Worm (Caenorhabditis elegans) whole organism, midembryonic: ENCODE data around the gene ZK856.19.

Source experiments
- T22C8.4 ChIP-seq: fragments of 200-800 bp; sonication (Bioruptor generic); IDR thresholded peaks from 2 replicates; pipeline ENCODE4 v1.3.6; 2022; ENCODE audit warnings: missing genetic modification characterization, missing compliant biosample characterization
- cog-1 ChIP-seq: sonication (generic microtip); optimal IDR thresholded peaks from 2 replicates; lab custom pipeline; 2016; ENCODE audit warnings: missing genetic modification characterization, missing compliant biosample characterization
- flt-1 ChIP-seq: fragments of 200-800 bp; sonication (Bioruptor generic); IDR thresholded peaks from 2 replicates; pipeline ENCODE4 v1.3.6; 2022; ENCODE audit warnings: missing genetic modification characterization, missing compliant biosample characterization
- klf-2 ChIP-seq: fragments of 200-800 bp; sonication (Bioruptor generic); conservative IDR thresholded peaks from 2 replicates; pipeline ENCODE4 v1.3.6; 2022; ENCODE audit warnings: missing genetic modification reagents, missing genetic modification characterization, missing compliant biosample characterization
- med-1 ChIP-seq: sonication (generic microtip); optimal IDR thresholded peaks from 2 replicates; lab custom pipeline; 2017; ENCODE audit warnings: missing genetic modification characterization, mild to moderate bottlenecking, missing compliant biosample characterization, antibody characterized with exemption, missing genetic modification reagents; ENCODE audit not compliant: insufficient read depth
- ref-1 ChIP-seq: fragments of 200-800 bp; sonication (Bioruptor generic); conservative IDR thresholded peaks from 2 replicates; pipeline ENCODE4 v1.3.6; 2022; ENCODE audit warnings: missing genetic modification reagents, missing genetic modification characterization, missing compliant biosample characterization
- tab-1 ChIP-seq: fragments of 200-800 bp; sonication (Bioruptor generic); IDR thresholded peaks from 2 replicates; pipeline ENCODE4 v1.3.6; 2022; ENCODE audit warnings: missing genetic modification characterization, missing compliant biosample characterization
- ztf-23 ChIP-seq: fragments of 200-800 bp; sonication (Bioruptor generic); IDR thresholded peaks from 2 replicates; pipeline ENCODE4 v1.3.6; 2022; ENCODE audit warnings: missing genetic modification reagents, missing genetic modification characterization, missing compliant biosample characterization
- ztf-29 ChIP-seq: fragments of 200-800 bp; sonication (Bioruptor generic); IDR thresholded peaks from 2 replicates; pipeline ENCODE4 v1.3.6; 2022; ENCODE audit warnings: missing genetic modification reagents, missing genetic modification characterization, missing compliant biosample characterization

- TF ChIP-seq klf-2 (GFP tag; lab: Robert Waterston, UW) (no peak), cog-1 (tag; lab: Kevin White, UChicago) (no peak), T22C8.4 (GFP tag; lab: Robert Waterston, UW) (no peak), med-1 (no peak), ztf-23 (GFP tag; lab: Robert Waterston, UW) (no peak), tab-1 (no peak), flt-1 (GFP tag; lab: Robert Waterston, UW) (no peak), ref-1 (GFP tag; lab: Robert Waterston, UW) (no peak), ztf-29 (no peak)
These were observed 21.7 kb downstream of the ZK856.19 start, which contains the start of gene ZK856.4 for ce11 chrV:10182984-10183383.
